Fruit fly (Drosophila melanogaster): ENCODE data around the gene Sry-beta.

Gene Sry-beta

dm6 chr3R:30043139-30043744 is 3.7 kb downstream of the Sry-beta start, which contains the start of gene Sry-delta (continued):
- TF ChIP-seq lmd (GFP tag; IDR thresholded peaks at IDR 0.05) (peak; percentile 62; the same call in 1 of the 2 replicates), CG18011 (GFP tag; optimal IDR thresholded peaks at IDR 0.05) (peak; percentile 72), CG43689 (GFP tag; IDR thresholded peaks at IDR 0.05) (no peak), Mrtf (GFP tag; IDR thresholded peaks at IDR 0.05) (peak; percentile 58; the same call in 1 of the 3 replicates), croc (GFP tag; conservative IDR thresholded peaks at IDR 0.05) (no peak; the same call in 1 of the 3 replicates), Camta (GFP tag; optimal IDR thresholded peaks at IDR 0.05) (peak; percentile 78), HLH4C (GFP tag; IDR thresholded peaks at IDR 0.05; ENCODE audit: partially characterized antibody) (peak; percentile 54; the same call in 1 of the 3 replicates), CG17361 (GFP tag; IDR thresholded peaks at IDR 0.05) (peak; percentile 71), Ets97D (GFP tag; optimal IDR thresholded peaks at IDR 0.05) (peak; percentile 97), her (GFP tag; optimal IDR thresholded peaks at IDR 0.05) (peak; percentile 90), ERR (GFP tag; optimal IDR thresholded peaks at IDR 0.05) (peak; percentile 86), danr (GFP tag; IDR thresholded peaks at IDR 0.05) (peak; percentile 44; the same call in 1 of the 2 replicates), NC2α (GFP tag; optimal IDR thresholded peaks at IDR 0.05) (peak; percentile 69), HmgZ (tag; optimal IDR thresholded peaks at IDR 0.05) (peak; percentile 90), nerfin-2 (GFP tag; IDR thresholded peaks at IDR 0.05; ENCODE audit: partially characterized antibody) (peak; percentile 19; the same call in 1 of the 2 replicates), dmrt11E (tag; optimal IDR thresholded peaks at IDR 0.05) (peak; percentile 59), ftz-f1 (GFP tag; optimal IDR thresholded peaks at IDR 0.05) (peak; percentile 79), CG9876 (GFP tag; optimal IDR thresholded peaks at IDR 0.05) (peak; percentile 92), CG12744 (GFP tag; optimal IDR thresholded peaks at IDR 0.05) (peak; percentile 55), grau (tag; optimal IDR thresholded peaks at IDR 0.05) (peak; percentile 70), dati (GFP tag; IDR thresholded peaks at IDR 0.05) (no peak), CG10267 (tag; optimal IDR thresholded peaks at IDR 0.05) (peak; percentile 79), so (GFP tag; IDR thresholded peaks at IDR 0.05) (no peak), pum (GFP tag; optimal IDR thresholded peaks at IDR 0.05) (peak; percentile 86), Xrp1 (GFP tag; IDR thresholded peaks at IDR 0.05) (peak; percentile 68; the same call in 1 of the 2 replicates), Sin3A (optimal IDR thresholded peaks at IDR 0.05) (peak; percentile 71), Rfx (GFP tag; IDR thresholded peaks at IDR 0.05) (peak; percentile 92), Hey (tag; optimal IDR thresholded peaks at IDR 0.05) (no peak), prd (optimal IDR thresholded peaks at IDR 0.05) (no peak), prd (GFP tag; IDR thresholded peaks at IDR 0.05) (peak; percentile 83), CG12659 (GFP tag; optimal IDR thresholded peaks at IDR 0.05) (peak; percentile 91), CG6765 (GFP tag; optimal IDR thresholded peaks at IDR 0.05) (peak; percentile 40), crp (GFP tag; optimal IDR thresholded peaks at IDR 0.05) (peak in 1 of 2 experiments; percentile 36), ro (GFP tag; IDR thresholded peaks at IDR 0.05) (no peak), slp2 (GFP tag; optimal IDR thresholded peaks at IDR 0.05) (peak; percentile 77), sima (GFP tag; optimal IDR thresholded peaks at IDR 0.05) (peak; percentile 85), Abd-B (GFP tag; optimal IDR thresholded peaks at IDR 0.05) (peak; percentile 86), repo (GFP tag; optimal IDR thresholded peaks at IDR 0.05) (peak; percentile 79), CG7372 (GFP tag; IDR thresholded peaks at IDR 0.05) (peak; percentile 44; the same call in 1 of the 2 replicates), CG14860 (GFP tag; IDR thresholded peaks at IDR 0.05; ENCODE audit: partially characterized antibody) (peak; percentile 59; the same call in 2 of the 3 replicates), Med (GFP tag) (peak; percentile 99), Nf-YC (tag; optimal IDR thresholded peaks at IDR 0.05) (peak; percentile 63), luna (GFP tag; optimal IDR thresholded peaks at IDR 0.05) (peak; percentile 84), CG34376 (GFP tag; optimal IDR thresholded peaks at IDR 0.05) (peak; percentile 72), fu2 (GFP tag; optimal IDR thresholded peaks at IDR 0.05) (peak; percentile 81), CG10274 (GFP tag; optimal IDR thresholded peaks at IDR 0.05) (peak; percentile 27), CG12391 (tag; optimal IDR thresholded peaks at IDR 0.05) (peak; percentile 85), CG2116 (GFP tag; optimal IDR thresholded peaks at IDR 0.05) (peak; percentile 100), CG15073 (GFP tag; optimal IDR thresholded peaks at IDR 0.05) (peak; percentile 3), mam (GFP tag; optimal IDR thresholded peaks at IDR 0.05) (peak; percentile 94)

All from whole organism, embryonic.